Worm (Caenorhabditis elegans) whole organism, young adult: ENCODE data around the gene T05C7.5.

Experiments
- B0019.2 ChIP-seq: fragments of 200-800 bp; sonication (Bioruptor generic); conservative IDR thresholded peaks from 2 replicates; pipeline ENCODE4 v1.3.6; 2022; ENCODE audit warnings: missing genetic modification reagents, missing genetic modification characterization, missing compliant biosample characterization
- B0035.1 ChIP-seq: sonication (generic microtip); optimal IDR thresholded peaks from 2 replicates; lab custom pipeline; 2016; ENCODE audit warnings: missing genetic modification characterization, mild to moderate bottlenecking, missing compliant biosample characterization, missing genotype, missing genetic modification reagents
- B0261.1 ChIP-seq: sonication (generic microtip); optimal IDR thresholded peaks from 2 replicates; lab custom pipeline; 2016; ENCODE audit warnings: mild to moderate bottlenecking, missing genetic modification characterization, moderate library complexity, missing compliant biosample characterization
- C06A6.2 ChIP-seq: fragments of 200-800 bp; sonication (Bioruptor generic); conservative IDR thresholded peaks from 2 replicates; pipeline ENCODE4 v1.3.6; 2022; ENCODE audit warnings: missing genetic modification characterization, missing compliant biosample characterization
- D2030.7 ChIP-seq: fragments of 200-800 bp; sonication (Bioruptor generic); IDR thresholded peaks from 2 replicates; pipeline ENCODE4 v1.3.6; 2022; ENCODE audit warnings: missing genetic modification reagents, missing genetic modification characterization, missing compliant biosample characterization
- F10E7.11 ChIP-seq: sonication (generic microtip); optimal IDR thresholded peaks from 2 replicates; lab custom pipeline; 2017; ENCODE audit warnings: mild to moderate bottlenecking, missing genetic modification characterization, moderate library complexity, missing compliant biosample characterization
- F23B12.7 ChIP-seq: sonication (generic microtip); optimal IDR thresholded peaks from 2 replicates; lab custom pipeline; 2017; ENCODE audit warnings: missing genetic modification characterization, mild to moderate bottlenecking, missing compliant biosample characterization, antibody characterized with exemption, moderate library complexity; ENCODE audit not compliant: insufficient read depth
- F37B4.10 ChIP-seq: fragments of 200-800 bp; sonication (Bioruptor generic); IDR thresholded peaks from 2 replicates; pipeline ENCODE4 v1.3.6; 2022; ENCODE audit warnings: missing genetic modification characterization, missing compliant biosample characterization
- F39B2.1 ChIP-seq: fragments of 200-800 bp; sonication (Bioruptor generic); IDR thresholded peaks from 2 replicates; pipeline ENCODE4 v1.3.6; 2022; ENCODE audit warnings: missing genetic modification reagents, missing genetic modification characterization, missing compliant biosample characterization
- F57A8.1 ChIP-seq: fragments of 200-800 bp; sonication (Bioruptor generic); optimal IDR thresholded peaks from 2 replicates; lab custom pipeline; 2018; ENCODE audit warnings: mild to moderate bottlenecking, missing genetic modification characterization, moderate library complexity, missing compliant biosample characterization
- T07F8.4 ChIP-seq: sonication (generic microtip); optimal IDR thresholded peaks from 2 replicates; lab custom pipeline; 2016; ENCODE audit warnings: mild to moderate bottlenecking, missing genetic modification characterization, moderate library complexity, missing compliant biosample characterization
- Y95B8A.8 ChIP-seq: fragments of 200-800 bp; sonication (Bioruptor generic); IDR thresholded peaks from 2 replicates; pipeline ENCODE4 v1.3.6; 2022; ENCODE audit warnings: missing genetic modification reagents, missing genetic modification characterization, missing compliant biosample characterization
- athp-1 ChIP-seq: sonication (generic microtip); optimal IDR thresholded peaks from 2 replicates; lab custom pipeline; 2017; ENCODE audit warnings: mild to moderate bottlenecking, missing genetic modification characterization, missing compliant biosample characterization
- bed-2 ChIP-seq: fragments of 200-800 bp; sonication (Bioruptor generic); IDR thresholded peaks from 2 replicates; pipeline ENCODE4 v1.3.6; 2022; ENCODE audit warnings: missing genetic modification reagents, missing genetic modification characterization, missing compliant biosample characterization
- cebp-1 ChIP-seq, 2 experiments: fragments of 200-800 bp in 1 of 2; sonication (Bioruptor generic) in 1 of 2; sonication (generic microtip) in 1 of 2; IDR thresholded peaks in 1 of 2; optimal IDR thresholded peaks in 1 of 2; 2 replicates each; pipeline versions ENCODE4 v1.3.6 to Lab custom; 2017 to 2022; ENCODE audit warnings: missing compliant biosample characterization in 2 of 2, missing genetic modification characterization in 2 of 2, mild to moderate bottlenecking in 1 of 2, missing genetic modification reagents in 1 of 2, moderate library complexity in 1 of 2
- ceh-100 ChIP-seq: fragments of 200-800 bp; sonication (Bioruptor generic); IDR thresholded peaks from 2 replicates; pipeline ENCODE4 v1.3.6; 2022; ENCODE audit warnings: missing genetic modification reagents, missing genetic modification characterization, missing compliant biosample characterization
- ceh-79 ChIP-seq: sonication (generic microtip); optimal IDR thresholded peaks from 2 replicates; lab custom pipeline; 2017; ENCODE audit warnings: mild to moderate bottlenecking, missing genetic modification characterization, missing compliant biosample characterization
- ceh-91 ChIP-seq: fragments of 200-800 bp; sonication (Bioruptor generic); IDR thresholded peaks from 2 replicates; pipeline ENCODE4 v1.3.6; 2022; ENCODE audit warnings: missing genetic modification reagents, missing genetic modification characterization, missing compliant biosample characterization
- die-1 ChIP-seq: sonication (generic microtip); optimal IDR thresholded peaks from 2 replicates; lab custom pipeline; 2016; ENCODE audit warnings: missing genotype, mild to moderate bottlenecking, missing genetic modification characterization, missing compliant biosample characterization
- dpff-1 ChIP-seq: sonication (generic microtip); optimal IDR thresholded peaks from 2 replicates; lab custom pipeline; 2017; ENCODE audit warnings: mild to moderate bottlenecking, missing genetic modification characterization, missing compliant biosample characterization
- egrh-3 ChIP-seq: fragments of 200-800 bp; sonication (Bioruptor generic); IDR thresholded peaks from 2 replicates; pipeline ENCODE4 v1.3.6; 2022; ENCODE audit warnings: missing genetic modification reagents, missing genetic modification characterization, missing compliant biosample characterization
- ekl-4 ChIP-seq: fragments of 200-800 bp; sonication (Bioruptor generic); IDR thresholded peaks from 2 replicates; pipeline ENCODE4 v1.3.6; 2022; ENCODE audit warnings: missing genetic modification reagents, missing genetic modification characterization, missing compliant biosample characterization
- him-1 ChIP-seq: sonication (generic microtip); optimal IDR thresholded peaks from 2 replicates; lab custom pipeline; 2016; ENCODE audit warnings: missing genotype, missing genetic modification reagents, missing genetic modification characterization, missing compliant biosample characterization
- hmg-1.2 ChIP-seq: fragments of 200-800 bp; sonication (Bioruptor generic); IDR thresholded peaks from 2 replicates; pipeline ENCODE4 v1.3.6; 2022; ENCODE audit warnings: missing genetic modification reagents, missing genetic modification characterization, missing compliant biosample characterization
- lag-1 ChIP-seq: fragments of 200-800 bp; sonication (Bioruptor generic); IDR thresholded peaks from 2 replicates; pipeline ENCODE4 v1.3.6; 2022; ENCODE audit warnings: missing genetic modification reagents, missing genetic modification characterization, missing compliant biosample characterization
- lin-26 ChIP-seq: fragments of 200-800 bp; sonication (Bioruptor generic); IDR thresholded peaks from 2 replicates; pipeline ENCODE4 v1.3.6; 2022; ENCODE audit warnings: missing genetic modification reagents, missing genetic modification characterization, missing compliant biosample characterization
- lin-40 ChIP-seq: sonication (generic microtip); optimal IDR thresholded peaks from 2 replicates; lab custom pipeline; 2016; ENCODE audit warnings: missing genetic modification characterization, mild to moderate bottlenecking, missing compliant biosample characterization, missing genotype, missing genetic modification reagents
- lin-54 ChIP-seq: fragments of 200-800 bp; sonication (Bioruptor generic); optimal IDR thresholded peaks from 2 replicates; lab custom pipeline; 2018; ENCODE audit warnings: mild to moderate bottlenecking, missing genetic modification characterization, missing compliant biosample characterization
- lsl-1 ChIP-seq: fragments of 200-800 bp; sonication (Bioruptor generic); optimal IDR thresholded peaks from 2 replicates; lab custom pipeline; 2018; ENCODE audit warnings: mild to moderate bottlenecking, missing genetic modification characterization, moderate library complexity, missing compliant biosample characterization
- madf-6 ChIP-seq: fragments of 200-800 bp; sonication (Bioruptor generic); IDR thresholded peaks from 2 replicates; pipeline ENCODE4 v1.3.6; 2022; ENCODE audit warnings: missing genetic modification reagents, missing genetic modification characterization, missing compliant biosample characterization
- mel-28 ChIP-seq: sonication (generic microtip); optimal IDR thresholded peaks from 2 replicates; lab custom pipeline; 2016; ENCODE audit warnings: borderline replicate concordance, mild to moderate bottlenecking, missing genetic modification characterization, missing compliant biosample characterization
- nfya-1 ChIP-seq: sonication (generic microtip); optimal IDR thresholded peaks from 2 replicates; lab custom pipeline; 2017; ENCODE audit warnings: antibody characterized with exemption, missing compliant biosample characterization, missing genetic modification characterization, borderline replicate concordance; ENCODE audit not compliant: insufficient read depth
- nhr-179 ChIP-seq: sonication (generic microtip); optimal IDR thresholded peaks from 2 replicates; lab custom pipeline; 2016; ENCODE audit warnings: mild to moderate bottlenecking, missing genetic modification characterization, missing compliant biosample characterization
- nhr-90 ChIP-seq: sonication (generic microtip); optimal IDR thresholded peaks from 2 replicates; lab custom pipeline; 2016; ENCODE audit warnings: missing genotype, mild to moderate bottlenecking, missing genetic modification characterization, missing compliant biosample characterization
- rec-8 ChIP-seq, 2 experiments: sonication (generic microtip); optimal IDR thresholded peaks; 2 replicates each; lab custom pipeline; 2016; ENCODE audit warnings: mild to moderate bottlenecking in 2 of 2, missing genetic modification characterization in 2 of 2, missing genetic modification reagents in 2 of 2, missing genotype in 2 of 2, missing biosample characterization in 1 of 2, missing compliant biosample characterization in 1 of 2, moderate library complexity in 1 of 2
- sdz-38 ChIP-seq: sonication (generic microtip); optimal IDR thresholded peaks from 2 replicates; lab custom pipeline; 2016; ENCODE audit warnings: missing genotype, missing genetic modification characterization, missing compliant biosample characterization
- snpc-3.4 ChIP-seq: sonication (generic microtip); optimal IDR thresholded peaks from 2 replicates; lab custom pipeline; 2017; ENCODE audit warnings: missing genetic modification characterization, mild to moderate bottlenecking, missing compliant biosample characterization, antibody characterized with exemption, moderate library complexity, missing genotype, missing genetic modification reagents
- snpc-4 ChIP-seq, 5 experiments: fragments of 150-350 bp in 1 of 5; sonication (generic microtip) in 4 of 5; optimal IDR thresholded peaks; 2 replicates each; lab custom pipeline; 2014 to 2018; ENCODE audit warnings: missing genetic modification characterization in 5 of 5, missing biosample characterization in 3 of 5, antibody characterized with exemption in 2 of 5, mild to moderate bottlenecking in 2 of 5, missing compliant biosample characterization in 2 of 5, missing genotype in 2 of 5, moderate library complexity in 2 of 5, missing genetic modification reagents in 1 of 5
- somi-1 ChIP-seq: fragments of 200-800 bp; sonication (Bioruptor generic); optimal IDR thresholded peaks from 2 replicates; lab custom pipeline; 2018; ENCODE audit warnings: mild to moderate bottlenecking, missing genetic modification characterization, missing compliant biosample characterization
- sptf-2 ChIP-seq: fragments of 200-800 bp; sonication (Bioruptor generic); optimal IDR thresholded peaks from 2 replicates; lab custom pipeline; 2018; ENCODE audit warnings: mild to moderate bottlenecking, missing genetic modification characterization, missing compliant biosample characterization
- unc-62 ChIP-seq: fragments of 150-350 bp; optimal IDR thresholded peaks from 2 replicates; lab custom pipeline; 2014; ENCODE audit warnings: missing biosample characterization, missing genetic modification reagents, missing genetic modification characterization
- zim-3 ChIP-seq: sonication (generic microtip); optimal IDR thresholded peaks from 2 replicates; lab custom pipeline; 2017; ENCODE audit warnings: mild to moderate bottlenecking, missing genetic modification characterization, moderate library complexity, missing compliant biosample characterization
- ztf-25 ChIP-seq: fragments of 200-800 bp; sonication (Bioruptor generic); IDR thresholded peaks from 2 replicates; pipeline ENCODE4 v1.3.6; 2022; ENCODE audit warnings: missing genetic modification reagents, missing genetic modification characterization, missing compliant biosample characterization

T05C7.5 gene

ce11 chrIV:77421-77820 is 18.7 kb upstream of the T05C7.5 start:
- TF ChIP-seq unc-62 (GFP tag; lab: Kevin White, UChicago): no peak
- TF ChIP-seq F10E7.11 (tag; lab: Kevin White, UChicago): no peak
- no peak for TF ChIP-seq T07F8.4
- TF ChIP-seq ztf-25 (GFP tag; lab: Robert Waterston, UW): no peak
- TF ChIP-seq lin-54 (GFP tag; lab: Kevin White, UChicago): no peak

DNA sequence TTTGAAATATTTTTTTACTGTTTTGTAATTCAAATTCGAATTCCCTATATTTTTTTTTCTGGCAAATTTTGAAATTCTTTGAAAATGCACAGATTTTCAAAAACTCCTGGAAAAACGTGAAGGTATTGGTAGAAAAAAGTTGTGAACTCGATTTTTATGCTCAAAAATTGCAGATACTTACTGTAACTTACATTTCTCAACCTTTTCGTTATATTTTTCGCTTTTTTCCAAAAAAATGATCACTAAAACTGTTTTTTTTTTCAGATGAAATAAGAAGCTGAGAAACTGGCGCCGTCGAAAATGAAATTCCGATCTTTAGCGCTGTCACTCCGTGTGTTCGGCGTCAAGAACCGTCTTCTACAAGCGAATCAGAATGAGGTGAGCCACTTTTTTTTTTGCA is 17.4 kb upstream of the T05C7.5 start, which contains the start of gene T05C7.8:
T05C7.8 (plus strand) TSS at position 301 of the 400 bp plus-strand sequence.
- TF ChIP-seq lsl-1 (GFP tag; lab: Kevin White, UChicago) (no peak), ekl-4 (GFP tag; lab: Robert Waterston, UW) (no peak), madf-6 (GFP tag; lab: Robert Waterston, UW) (no peak), rec-8 (tag; optimal IDR thresholded peaks at IDR 0.05; lab: Kevin White, UChicago) (no peak), snpc-3.4 (tag; lab: Kevin White, UChicago) (no peak), lin-54 (GFP tag; lab: Kevin White, UChicago) (no peak), D2030.7 (no peak), lin-40 (tag; lab: Kevin White, UChicago) (no peak), F39B2.1 (no peak), mel-28 (no peak), dpff-1 (tag; lab: Kevin White, UChicago) (no peak), B0261.1 (tag; lab: Kevin White, UChicago) (no peak), athp-1 (no peak), T07F8.4 (no peak)

DNA sequence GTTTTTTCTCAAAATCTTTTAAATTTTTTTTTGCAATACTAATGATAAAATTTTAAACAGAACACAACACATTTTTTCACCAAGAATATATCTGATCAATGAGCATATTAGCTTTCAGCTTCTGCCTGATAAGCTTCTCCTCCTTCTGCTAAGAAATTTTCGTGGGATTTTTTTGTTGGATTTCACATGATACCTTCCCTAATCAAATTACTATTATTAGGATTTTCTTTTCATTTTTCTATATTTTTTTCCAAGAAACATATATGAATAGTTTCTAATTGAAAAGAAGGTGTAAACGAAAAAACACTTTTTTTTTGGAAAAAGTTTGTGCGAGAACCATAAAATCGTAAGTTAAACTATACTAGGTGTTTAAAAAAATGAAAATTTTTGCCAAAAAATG is 14.5 kb upstream of the T05C7.5 start:
- TF ChIP-seq cebp-1 (GFP tag; IDR thresholded peaks at IDR 0.05; lab: Robert Waterston, UW): no peak
- TF ChIP-seq cebp-1 (tag; optimal IDR thresholded peaks at IDR 0.05; lab: Kevin White, UChicago): no peak
- TF ChIP-seq ceh-91 (GFP tag; lab: Robert Waterston, UW): no peak
- no peak for TF ChIP-seq unc-62 (GFP tag; lab: Kevin White, UChicago)
- TF ChIP-seq sdz-38 (tag; lab: Kevin White, UChicago): no peak
- no peak for TF ChIP-seq lin-26 (GFP tag; lab: Robert Waterston, UW)
- no peak for TF ChIP-seq F37B4.10 (GFP tag; lab: Robert Waterston, UW)
- TF ChIP-seq hmg-1.2 (GFP tag; lab: Robert Waterston, UW): no peak
- TF ChIP-seq F57A8.1 (GFP tag; lab: Kevin White, UChicago): no peak
- no peak for TF ChIP-seq egrh-3
- no peak for TF ChIP-seq nhr-179 (tag; lab: Kevin White, UChicago)
- no peak for TF ChIP-seq nhr-90 (tag; lab: Kevin White, UChicago)
- TF ChIP-seq lin-54 (GFP tag; lab: Kevin White, UChicago): no peak
- TF ChIP-seq zim-3: no peak
- TF ChIP-seq F23B12.7 (tag; lab: Kevin White, UChicago): no peak
- no peak for TF ChIP-seq lag-1 (GFP tag; lab: Robert Waterston, UW)
- TF ChIP-seq ceh-79 (tag; lab: Kevin White, UChicago): no peak
- no peak for TF ChIP-seq C06A6.2 (GFP tag; lab: Robert Waterston, UW)
- no peak for TF ChIP-seq sptf-2 (GFP tag; lab: Kevin White, UChicago)

DNA sequence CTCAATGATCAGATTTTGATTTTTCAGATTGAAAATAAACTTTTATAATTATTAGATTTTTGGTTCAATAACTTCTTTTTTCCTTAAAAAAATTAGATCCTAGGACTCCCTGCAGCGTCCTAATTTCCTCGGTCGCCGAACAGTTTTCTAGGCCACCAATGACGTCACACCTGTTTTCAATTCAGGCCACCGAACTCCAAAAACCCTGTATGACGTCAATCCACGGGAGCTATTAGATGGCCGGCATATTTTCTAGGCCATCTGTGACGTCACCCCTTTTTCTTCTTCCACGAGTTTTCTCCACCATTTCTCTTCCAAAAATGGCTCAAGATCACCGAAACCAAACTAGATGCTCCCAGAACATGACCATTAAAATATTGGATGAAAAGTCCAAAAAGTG is 12.5 kb upstream of the T05C7.5 start:
- TF ChIP-seq somi-1 (GFP tag; lab: Kevin White, UChicago): no peak
- no peak for TF ChIP-seq B0035.1 (tag; lab: Kevin White, UChicago)
- TF ChIP-seq bed-2 (GFP tag; lab: Robert Waterston, UW): no peak
- TF ChIP-seq him-1 (tag; lab: Kevin White, UChicago): no peak
- TF ChIP-seq B0019.2 (GFP tag; lab: Robert Waterston, UW): no peak
- TF ChIP-seq zim-3: no peak
- no peak for TF ChIP-seq F37B4.10 (GFP tag; lab: Robert Waterston, UW)
- no peak for TF ChIP-seq ceh-100 (GFP tag; lab: Robert Waterston, UW)
- TF ChIP-seq die-1 (tag; lab: Kevin White, UChicago): no peak
- no peak for TF ChIP-seq nfya-1 (tag; lab: Kevin White, UChicago)
- no peak for TF ChIP-seq ceh-79 (tag; lab: Kevin White, UChicago)
- TF ChIP-seq dpff-1 (tag; lab: Kevin White, UChicago): no peak
- TF ChIP-seq snpc-4 (GFP tag; optimal IDR thresholded peaks at IDR 0.05; lab: Kevin White, UChicago): no peak
- no peak for TF ChIP-seq snpc-4 (tag; optimal IDR thresholded peaks at IDR 0.05; lab: Kevin White, UChicago)
- TF ChIP-seq sdz-38 (tag; lab: Kevin White, UChicago): no peak
- TF ChIP-seq Y95B8A.8 (GFP tag; lab: Robert Waterston, UW): no peak
